Worm (Caenorhabditis elegans) whole organism, mixed stage, embryonic: ENCODE results near the gene Y67H2A.2.

Source experiments
- M03D4.4 ChIP-seq: sonication (generic microtip); optimal IDR thresholded peaks from 2 replicates; lab custom pipeline; 2017; ENCODE audit warnings: mild to moderate bottlenecking, missing genetic modification characterization, missing compliant biosample characterization
- bed-3 ChIP-seq: fragments of 200-800 bp; sonication (Bioruptor generic); optimal IDR thresholded peaks from 3 replicates; lab custom pipeline; 2018; ENCODE audit warnings: mild to moderate bottlenecking, missing genetic modification characterization, moderate library complexity, missing compliant biosample characterization
- ceh-43 ChIP-seq: fragments of 200-800 bp; sonication (Bioruptor generic); optimal IDR thresholded peaks from 2 replicates; lab custom pipeline; 2018; ENCODE audit warnings: mild to moderate bottlenecking, missing genetic modification characterization, moderate library complexity, missing compliant biosample characterization
- ceh-83 ChIP-seq: fragments of 200-800 bp; sonication (Bioruptor generic); optimal IDR thresholded peaks from 2 replicates; lab custom pipeline; 2018; ENCODE audit warnings: mild to moderate bottlenecking, missing genetic modification characterization, missing compliant biosample characterization
- ces-1 ChIP-seq: fragments of 150-350 bp; optimal IDR thresholded peaks from 2 replicates; lab custom pipeline; 2014; ENCODE audit warnings: missing biosample characterization, missing genetic modification reagents, missing genetic modification characterization
- cnd-1 ChIP-seq: fragments of 200-800 bp; sonication (Bioruptor generic); optimal IDR thresholded peaks from 2 replicates; lab custom pipeline; 2018; ENCODE audit warnings: mild to moderate bottlenecking, missing genetic modification characterization, missing compliant biosample characterization
- drap-1 ChIP-seq: fragments of 200-800 bp; sonication (Bioruptor generic); optimal IDR thresholded peaks from 3 replicates; lab custom pipeline; 2018; ENCODE audit warnings: mild to moderate bottlenecking, missing genetic modification characterization, missing compliant biosample characterization
- elt-1 ChIP-seq: sonication (generic microtip); optimal IDR thresholded peaks from 2 replicates; lab custom pipeline; 2017; ENCODE audit warnings: missing genetic modification characterization, mild to moderate bottlenecking, missing compliant biosample characterization, antibody characterized with exemption, moderate library complexity, borderline replicate concordance; ENCODE audit not compliant: insufficient read depth
- elt-3 ChIP-seq: fragments of 150-350 bp; optimal IDR thresholded peaks from 2 replicates; lab custom pipeline; 2014; ENCODE audit warnings: missing biosample characterization, missing genetic modification characterization
- flh-1 ChIP-seq: fragments of 200-800 bp; sonication (Bioruptor generic); optimal IDR thresholded peaks from 2 replicates; lab custom pipeline; 2018; ENCODE audit warnings: mild to moderate bottlenecking, missing genetic modification characterization, moderate library complexity, missing compliant biosample characterization
- ham-2 ChIP-seq: fragments of 200-800 bp; sonication (Bioruptor generic); optimal IDR thresholded peaks from 2 replicates; lab custom pipeline; 2018; ENCODE audit warnings: mild to moderate bottlenecking, missing genetic modification characterization, missing compliant biosample characterization
- hlh-1 ChIP-seq: fragments of 150-350 bp; optimal IDR thresholded peaks from 2 replicates; lab custom pipeline; 2014; ENCODE audit warnings: missing biosample characterization, missing genetic modification reagents, missing genetic modification characterization
- lin-13 ChIP-seq: fragments of 150-350 bp; optimal IDR thresholded peaks from 2 replicates; lab custom pipeline; 2014; ENCODE audit warnings: missing biosample characterization, missing genetic modification characterization
- lin-32 ChIP-seq: fragments of 200-800 bp; sonication (Bioruptor generic); optimal IDR thresholded peaks from 2 replicates; lab custom pipeline; 2018; ENCODE audit warnings: mild to moderate bottlenecking, missing genetic modification characterization, missing compliant biosample characterization
- lsy-2 ChIP-seq: fragments of 150-350 bp; optimal IDR thresholded peaks from 2 replicates; lab custom pipeline; 2014; ENCODE audit warnings: missing biosample characterization, missing genetic modification characterization
- mab-5 ChIP-seq: fragments of 150-350 bp; optimal IDR thresholded peaks from 2 replicates; lab custom pipeline; 2014; ENCODE audit warnings: missing biosample characterization, missing genetic modification characterization
- mep-1 ChIP-seq: fragments of 150-350 bp; optimal IDR thresholded peaks from 2 replicates; lab custom pipeline; 2017; ENCODE audit warnings: missing biosample characterization, missing genetic modification reagents, missing genetic modification characterization, inconsistent platforms
- mls-2 ChIP-seq: sonication (generic microtip); optimal IDR thresholded peaks from 2 replicates; lab custom pipeline; 2016; ENCODE audit warnings: mild to moderate bottlenecking, missing genetic modification characterization, moderate library complexity, missing compliant biosample characterization
- nhr-12 ChIP-seq: fragments of 150-350 bp; optimal IDR thresholded peaks from 2 replicates; lab custom pipeline; 2014; ENCODE audit warnings: missing biosample characterization, missing genetic modification characterization
- nhr-237 ChIP-seq: fragments of 150-350 bp; optimal IDR thresholded peaks from 2 replicates; lab custom pipeline; 2014; ENCODE audit warnings: missing biosample characterization, missing genetic modification characterization
- nhr-76 ChIP-seq: sonication (generic microtip); optimal IDR thresholded peaks from 2 replicates; lab custom pipeline; 2017; ENCODE audit warnings: missing biosample characterization, missing genetic modification characterization
- pha-4 ChIP-seq: fragments of 150-350 bp; optimal IDR thresholded peaks from 2 replicates; lab custom pipeline; 2018; ENCODE audit warnings: missing biosample characterization, missing genetic modification reagents, missing genetic modification characterization
- sem-2 ChIP-seq: fragments of 200-800 bp; sonication (Bioruptor generic); optimal IDR thresholded peaks from 2 replicates; lab custom pipeline; 2018; ENCODE audit warnings: mild to moderate bottlenecking, missing genetic modification characterization, missing compliant biosample characterization
- sptf-1 ChIP-seq: sonication (generic microtip); optimal IDR thresholded peaks from 2 replicates; lab custom pipeline; 2017; ENCODE audit warnings: mild to moderate bottlenecking, missing genetic modification characterization, moderate library complexity, missing compliant biosample characterization
- tbx-8 ChIP-seq: fragments of 200-800 bp; sonication (Bioruptor generic); optimal IDR thresholded peaks from 2 replicates; lab custom pipeline; 2018; ENCODE audit warnings: mild to moderate bottlenecking, missing genetic modification characterization, moderate library complexity, missing compliant biosample characterization
- unc-39 ChIP-seq: fragments of 150-350 bp; optimal IDR thresholded peaks from 2 replicates; lab custom pipeline; 2014; ENCODE audit warnings: missing biosample characterization, missing genetic modification characterization
- unc-62 ChIP-seq: fragments of 150-350 bp; optimal IDR thresholded peaks from 2 replicates; lab custom pipeline; 2014; ENCODE audit warnings: missing biosample characterization, missing genetic modification reagents, missing genetic modification characterization
- zip-8 ChIP-seq: fragments of 150-350 bp; optimal IDR thresholded peaks from 2 replicates; lab custom pipeline; 2014; ENCODE audit warnings: missing biosample characterization, missing genetic modification characterization
- ztf-11 ChIP-seq: fragments of 150-350 bp; optimal IDR thresholded peaks from 2 replicates; lab custom pipeline; 2014; ENCODE audit warnings: missing biosample characterization, missing genetic modification characterization

Y67H2A.2 gene

DNA sequence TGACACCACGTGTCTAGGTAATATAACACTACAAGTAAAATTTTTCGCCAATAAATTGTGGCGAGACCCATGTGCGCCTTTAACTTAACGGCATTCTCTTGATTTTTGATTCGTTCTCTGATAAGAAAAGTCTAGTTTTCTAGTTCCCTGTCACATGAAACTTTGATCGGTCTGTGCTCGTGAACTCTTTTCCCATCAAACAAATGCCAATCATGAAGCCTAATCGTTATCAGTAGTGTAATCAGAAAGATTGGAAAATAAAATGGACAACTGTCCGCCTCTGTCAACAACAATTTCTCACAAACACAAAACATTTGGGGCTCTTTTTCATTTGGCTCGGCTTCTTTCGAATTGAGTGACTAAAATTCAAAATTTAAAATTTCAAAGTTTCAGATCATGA is 43.8 kb downstream of the Y67H2A.2 start, which contains the start of gene ttr-45:
Gene ttr-45, plus strand, starts transcription at position 385 of the 400 bp plus-strand sequence.
- TF ChIP-seq nhr-12 (tag; lab: Kevin White, UChicago): no peak
- TF ChIP-seq ceh-83: no peak
- TF ChIP-seq ztf-11: no peak
- TF ChIP-seq unc-62 (GFP tag; lab: Kevin White, UChicago): peak; percentile 22
- TF ChIP-seq hlh-1 (tag; lab: Kevin White, UChicago): peak; percentile 11
- no peak for TF ChIP-seq tbx-8 (GFP tag; lab: Kevin White, UChicago)
- no peak for TF ChIP-seq nhr-76 (tag; lab: Kevin White, UChicago)
- TF ChIP-seq M03D4.4 (tag; lab: Kevin White, UChicago): no peak
- no peak for TF ChIP-seq sem-2
- TF ChIP-seq cnd-1 (tag; lab: Kevin White, UChicago): no peak

- TF ChIP-seq nhr-12 (tag; lab: Kevin White, UChicago): no peak
- TF ChIP-seq mls-2 (tag; lab: Kevin White, UChicago): no peak
- TF ChIP-seq unc-62 (GFP tag; lab: Kevin White, UChicago): no peak
- no peak for TF ChIP-seq sem-2
Measured at ce11 chrIV:13252211-13252610, 45.4 kb downstream of the Y67H2A.2 start, which contains the start of gene ttr-51. Gene ttr-51 (minus strand): TSS chrIV:13252311.

- TF ChIP-seq mls-2 (tag; lab: Kevin White, UChicago) (no peak), nhr-237 (tag; lab: Kevin White, UChicago) (no peak), ham-2 (GFP tag; lab: Kevin White, UChicago) (no peak), lin-32 (no peak), unc-39 (tag; lab: Kevin White, UChicago) (no peak), sem-2 (no peak), nhr-76 (tag; lab: Kevin White, UChicago) (no peak), M03D4.4 (tag; lab: Kevin White, UChicago) (no peak), sptf-1 (tag; lab: Kevin White, UChicago) (no peak), elt-3 (no peak), bed-3 (no peak), zip-8 (tag; lab: Kevin White, UChicago) (no peak), ces-1 (no peak), ceh-43 (GFP tag; lab: Kevin White, UChicago) (no peak), mab-5 (no peak), lin-13 (tag; lab: Kevin White, UChicago) (no peak), ceh-83 (no peak), drap-1 (GFP tag; lab: Kevin White, UChicago) (no peak), tbx-8 (GFP tag; lab: Kevin White, UChicago) (no peak)
Measured at ce11 chrIV:13250243-13250642, 47.4 kb downstream of the Y67H2A.2 start.

DNA sequence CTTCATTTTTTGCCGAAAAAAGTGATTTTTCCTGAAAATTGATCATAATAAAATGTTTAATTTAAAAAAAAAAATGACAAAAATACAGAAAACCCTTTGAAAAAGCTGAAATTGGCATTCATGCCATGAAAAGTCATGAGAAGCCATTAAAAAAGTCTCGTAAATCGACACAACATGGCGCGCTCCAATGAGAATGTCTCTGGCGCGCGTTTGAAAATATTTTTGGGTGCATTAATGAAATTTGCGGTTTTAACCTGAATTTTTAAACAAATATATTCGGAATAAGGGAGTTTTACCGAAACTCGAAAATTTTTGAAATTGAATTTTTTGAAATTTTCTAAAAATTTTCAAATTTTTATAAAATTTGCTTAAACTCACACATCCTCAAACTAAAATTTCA is 49.8 kb downstream of the Y67H2A.2 start:
- TF ChIP-seq mls-2 (tag; lab: Kevin White, UChicago) (no peak), mep-1 (tag; lab: Kevin White, UChicago) (no peak)

- TF ChIP-seq ceh-43 (GFP tag; lab: Kevin White, UChicago) (no peak), lsy-2 (tag; lab: Kevin White, UChicago) (no peak), elt-3 (no peak), ceh-83 (no peak), mep-1 (tag; lab: Kevin White, UChicago) (no peak), flh-1 (GFP tag; lab: Kevin White, UChicago) (no peak), mls-2 (tag; lab: Kevin White, UChicago) (no peak), drap-1 (GFP tag; lab: Kevin White, UChicago) (no peak), ham-2 (GFP tag; lab: Kevin White, UChicago) (no peak), pha-4 (tag; lab: Kevin White, UChicago) (no peak), lin-32 (no peak), ces-1 (no peak), unc-39 (tag; lab: Kevin White, UChicago) (no peak)
Measured at ce11 chrIV:13246961-13247360, 50.7 kb downstream of the Y67H2A.2 start, which contains the start of gene JC8.7. Gene JC8.7 (plus strand): TSS chrIV:13247261.

ce11 chrIV:13244024-13244423 is 53.6 kb downstream of the Y67H2A.2 start, which contains the start of gene cox-11:
Gene cox-11 (plus strand): TSS chrIV:13244324.
- TF ChIP-seq ceh-43 (GFP tag; lab: Kevin White, UChicago) (no peak), tbx-8 (GFP tag; lab: Kevin White, UChicago) (no peak), elt-1 (tag; lab: Kevin White, UChicago) (no peak), hlh-1 (tag; lab: Kevin White, UChicago) (no peak), cnd-1 (tag; lab: Kevin White, UChicago) (no peak), unc-62 (GFP tag; lab: Kevin White, UChicago) (no peak), mab-5 (no peak), ham-2 (GFP tag; lab: Kevin White, UChicago) (no peak), nhr-237 (tag; lab: Kevin White, UChicago) (no peak), sptf-1 (tag; lab: Kevin White, UChicago) (no peak), drap-1 (GFP tag; lab: Kevin White, UChicago) (no peak), flh-1 (GFP tag; lab: Kevin White, UChicago) (no peak)
